Fruit fly (Drosophila melanogaster) whole organism, embryonic: Measurements from ENCODE around the gene CG10793.

Experiments
- Asciz ChIP-seq: fragments of 200-800 bp; sonication (Bioruptor generic); optimal IDR thresholded peaks from 2 replicates; lab custom pipeline; 2017; ENCODE audit warnings: missing biosample characterization, mild to moderate bottlenecking, missing genetic modification characterization, missing genetic modification reagents
- Atf6 ChIP-seq: fragments of 200-800 bp; sonication (Bioruptor generic); IDR thresholded peaks from 2 replicates; pipeline ENCODE4 v1.3.6; 2022; ENCODE audit warnings: missing biosample characterization, missing genetic modification characterization
- Bteb2 ChIP-seq: fragments of 200-800 bp; sonication (Bioruptor generic); optimal IDR thresholded peaks from 2 replicates; lab custom pipeline; 2016; ENCODE audit warnings: missing biosample characterization, missing genetic modification characterization
- CG10267 ChIP-seq: fragments of 200-800 bp; sonication (Bioruptor generic); optimal IDR thresholded peaks from 2 replicates; lab custom pipeline; 2018; ENCODE audit warnings: missing biosample characterization, mild to moderate bottlenecking, missing genetic modification characterization, moderate library complexity
- CG10431 ChIP-seq: fragments of 200-800 bp; sonication (Bioruptor generic); optimal IDR thresholded peaks from 3 replicates; lab custom pipeline; 2018; ENCODE audit warnings: missing biosample characterization, mild to moderate bottlenecking, missing genetic modification characterization
- CG10462 ChIP-seq: fragments of 200-800 bp; sonication (Bioruptor generic); optimal IDR thresholded peaks from 2 replicates; lab custom pipeline; 2016; ENCODE audit warnings: missing biosample characterization, missing genetic modification characterization
- CG10979 ChIP-seq: fragments of 200-800 bp; sonication (Bioruptor generic); optimal IDR thresholded peaks from 2 replicates; lab custom pipeline; 2018; ENCODE audit warnings: missing biosample characterization, mild to moderate bottlenecking, missing genetic modification characterization, moderate library complexity
- CG11695 ChIP-seq: fragments of 200-800 bp; sonication (Bioruptor generic); IDR thresholded peaks from 3 replicates; pipeline ENCODE4 v1.3.6; 2022; ENCODE audit warnings: missing biosample characterization, missing genetic modification characterization
- CG13296 ChIP-seq: fragments of 200-800 bp; sonication (Bioruptor generic); optimal IDR thresholded peaks from 3 replicates; lab custom pipeline; 2018; ENCODE audit warnings: missing biosample characterization, mild to moderate bottlenecking, missing genetic modification characterization
- CG13775 ChIP-seq: fragments of 200-800 bp; sonication (Bioruptor generic); optimal IDR thresholded peaks from 3 replicates; lab custom pipeline; 2017; ENCODE audit warnings: missing biosample characterization, mild to moderate bottlenecking, missing genetic modification characterization
- CG1529 ChIP-seq: fragments of 200-800 bp; sonication (Bioruptor generic); optimal IDR thresholded peaks from 3 replicates; lab custom pipeline; 2018; ENCODE audit warnings: missing biosample characterization, missing genetic modification characterization
- CG1647 ChIP-seq: fragments of 200-800 bp; sonication (Bioruptor generic); optimal IDR thresholded peaks from 3 replicates; lab custom pipeline; 2016; ENCODE audit warnings: missing biosample characterization, missing genetic modification characterization
- CG2202 ChIP-seq: fragments of 200-800 bp; sonication (Bioruptor generic); optimal IDR thresholded peaks from 2 replicates; lab custom pipeline; 2018; ENCODE audit warnings: missing biosample characterization, mild to moderate bottlenecking, missing genetic modification characterization
- CG2678 ChIP-seq: fragments of 200-800 bp; sonication (Bioruptor generic); optimal IDR thresholded peaks from 3 replicates; lab custom pipeline; 2019; ENCODE audit warnings: missing biosample characterization, mild to moderate bottlenecking, missing genetic modification characterization, moderate library complexity
- CG33213 ChIP-seq: fragments of 200-800 bp; sonication (Bioruptor generic); optimal IDR thresholded peaks from 3 replicates; lab custom pipeline; 2016; ENCODE audit warnings: missing biosample characterization, missing genetic modification characterization
- CG3838 ChIP-seq: fragments of 200-800 bp; sonication (Bioruptor generic); optimal IDR thresholded peaks from 3 replicates; lab custom pipeline; 2016; ENCODE audit warnings: missing biosample characterization, missing genetic modification characterization
- CG4282 ChIP-seq: fragments of 200-800 bp; sonication (Bioruptor generic); optimal IDR thresholded peaks from 2 replicates; lab custom pipeline; 2016; ENCODE audit warnings: missing biosample characterization, missing genetic modification characterization
- CG6854 ChIP-seq: fragments of 200-800 bp; sonication (Bioruptor generic); optimal IDR thresholded peaks from 3 replicates; lab custom pipeline; 2017; ENCODE audit warnings: missing biosample characterization, mild to moderate bottlenecking, missing genetic modification characterization
- CG7556 ChIP-seq: fragments of 200-800 bp; sonication (Bioruptor generic); optimal IDR thresholded peaks from 2 replicates; lab custom pipeline; 2017; ENCODE audit warnings: missing biosample characterization, mild to moderate bottlenecking, missing genetic modification characterization
- CG7745 ChIP-seq: fragments of 200-800 bp; sonication (Bioruptor generic); optimal IDR thresholded peaks from 2 replicates; lab custom pipeline; 2018; ENCODE audit warnings: missing biosample characterization, mild to moderate bottlenecking, missing genetic modification characterization, moderate library complexity
- Camta ChIP-seq: fragments of 200-800 bp; sonication (Bioruptor generic); optimal IDR thresholded peaks from 2 replicates; lab custom pipeline; 2016; ENCODE audit warnings: missing biosample characterization, missing genetic modification characterization
- D19B ChIP-seq: fragments of 200-800 bp; sonication (Bioruptor generic); optimal IDR thresholded peaks from 2 replicates; lab custom pipeline; 2017; ENCODE audit warnings: missing biosample characterization, mild to moderate bottlenecking, missing genetic modification characterization
- Dek ChIP-seq: fragments of 200-800 bp; sonication (Bioruptor generic); optimal IDR thresholded peaks from 3 replicates; lab custom pipeline; 2019; ENCODE audit warnings: missing biosample characterization, mild to moderate bottlenecking, missing genetic modification characterization, moderate library complexity
- Drgx ChIP-seq: fragments of 200-800 bp; sonication (Bioruptor generic); IDR thresholded peaks from 2 replicates; pipeline ENCODE4 v1.3.6; 2022; ENCODE audit warnings: missing biosample characterization, missing genetic modification characterization
- Fer1 ChIP-seq: fragments of 200-800 bp; sonication (Bioruptor generic); optimal IDR thresholded peaks from 2 replicates; lab custom pipeline; 2017; ENCODE audit warnings: missing biosample characterization, mild to moderate bottlenecking, missing genetic modification characterization
- GATAe ChIP-seq: fragments of 200-800 bp; sonication (Bioruptor generic); conservative IDR thresholded peaks from 2 replicates; pipeline ENCODE4 v1.3.6; 2022; ENCODE audit warnings: missing biosample characterization, missing genetic modification characterization
- Hand ChIP-seq: fragments of 200-800 bp; sonication (Bioruptor generic); optimal IDR thresholded peaks from 2 replicates; lab custom pipeline; 2017; ENCODE audit warnings: mild to moderate bottlenecking, missing biosample characterization, missing genetic modification reagents, missing genetic modification characterization
- HmgD ChIP-seq: fragments of 200-800 bp; sonication (Bioruptor generic); optimal IDR thresholded peaks from 3 replicates; lab custom pipeline; 2016; ENCODE audit warnings: missing biosample characterization, missing genetic modification characterization
- Hsf ChIP-seq: fragments of 200-800 bp; sonication (Bioruptor generic); optimal IDR thresholded peaks from 3 replicates; lab custom pipeline; 2016; ENCODE audit warnings: missing biosample characterization, missing genetic modification characterization
- Med ChIP-seq: fragments of 200-800 bp; sonication (Bioruptor generic); peaks from one replicate; lab custom pipeline; 2016; ENCODE audit warnings: missing biosample characterization, missing genetic modification characterization, mild to moderate bottlenecking, inconsistent platforms, moderate library complexity
- Oaz ChIP-seq: fragments of 200-800 bp; sonication (Bioruptor generic); IDR thresholded peaks from 2 replicates; pipeline ENCODE4 v1.3.6; 2022; ENCODE audit warnings: missing biosample characterization, missing genetic modification characterization
- Spps ChIP-seq: fragments of 200-800 bp; sonication (Bioruptor generic); optimal IDR thresholded peaks from 2 replicates; lab custom pipeline; 2018; ENCODE audit warnings: missing biosample characterization, mild to moderate bottlenecking, missing genetic modification characterization
- Sry-β ChIP-seq: fragments of 200-800 bp; sonication (Bioruptor generic); optimal IDR thresholded peaks from 2 replicates; lab custom pipeline; 2018; ENCODE audit warnings: missing biosample characterization, mild to moderate bottlenecking, missing genetic modification characterization, moderate library complexity
- Xbp1 ChIP-seq: fragments of 200-800 bp; sonication (Bioruptor generic); optimal IDR thresholded peaks from 3 replicates; lab custom pipeline; 2016; ENCODE audit warnings: missing biosample characterization, mild to moderate bottlenecking, missing genetic modification characterization
- ara ChIP-seq: fragments of 200-800 bp; sonication (Bioruptor generic); IDR thresholded peaks from 2 replicates; pipeline ENCODE4 v1.3.6; 2022; ENCODE audit warnings: missing biosample characterization, missing genetic modification characterization
- cad ChIP-seq: fragments of >200 bp; optimal IDR thresholded peaks from 2 replicates; lab custom pipeline; 2017; ENCODE audit warnings: missing biosample characterization, missing genetic modification characterization
- fd3F ChIP-seq: fragments of 200-800 bp; sonication (Bioruptor generic); optimal IDR thresholded peaks from 2 replicates; lab custom pipeline; 2018; ENCODE audit warnings: missing biosample characterization, mild to moderate bottlenecking, missing genetic modification characterization, moderate library complexity
- fd96Cb ChIP-seq: fragments of 200-800 bp; sonication (Bioruptor generic); optimal IDR thresholded peaks from 2 replicates; lab custom pipeline; 2018; ENCODE audit warnings: missing biosample characterization, mild to moderate bottlenecking, missing genetic modification characterization, moderate library complexity
- hbn ChIP-seq: fragments of 200-800 bp; sonication (Bioruptor generic); IDR thresholded peaks from 2 replicates; pipeline ENCODE4 v1.3.6; 2022; ENCODE audit warnings: missing biosample characterization, missing genetic modification characterization; ENCODE audit not compliant: partially characterized antibody
- insv ChIP-seq, 2 experiments: fragments of 200-800 bp; sonication (Bioruptor generic); optimal IDR thresholded peaks; 3 replicates each; lab custom pipeline; 2016 to 2018; ENCODE audit warnings: missing biosample characterization in 2 of 2, missing genetic modification characterization in 2 of 2
- kay ChIP-seq: fragments of 200-800 bp; sonication (Bioruptor generic); optimal IDR thresholded peaks from 2 replicates; lab custom pipeline; 2016; ENCODE audit warnings: missing biosample characterization, missing genetic modification characterization
- lmd ChIP-seq: fragments of 200-800 bp; sonication (Bioruptor generic); IDR thresholded peaks from 2 replicates; pipeline ENCODE4 v1.3.6; 2022; ENCODE audit warnings: missing biosample characterization, missing genetic modification characterization
- lola ChIP-seq, 3 experiments: fragments of >200 bp in 2 of 3; fragments of 200-800 bp in 1 of 3; sonication (Bioruptor generic) in 1 of 3; optimal IDR thresholded peaks; 2 replicates each; lab custom pipeline; 2017 to 2019; ENCODE audit warnings: missing biosample characterization in 3 of 3, missing genetic modification characterization in 3 of 3, mild to moderate bottlenecking in 1 of 3, moderate library complexity in 1 of 3
- pfk ChIP-seq: fragments of 200-800 bp; sonication (Bioruptor generic); optimal IDR thresholded peaks from 2 replicates; lab custom pipeline; 2018; ENCODE audit warnings: missing biosample characterization, mild to moderate bottlenecking, missing genetic modification characterization, moderate library complexity
- sc ChIP-seq, 3 experiments: fragments of >200 bp in 2 of 3; fragments of 200-800 bp in 1 of 3; sonication (Bioruptor generic) in 1 of 3; optimal IDR thresholded peaks; 2 replicates in 2 of 3; 3 replicates in 1 of 3; lab custom pipeline; 2017; ENCODE audit warnings: mild to moderate bottlenecking in 1 of 3, missing biosample characterization in 1 of 3, missing genetic modification characterization in 1 of 3, missing genetic modification reagents in 1 of 3
- slbo ChIP-seq: fragments of 200-800 bp; sonication (Bioruptor generic); IDR thresholded peaks from 2 replicates; pipeline ENCODE4 v1.3.6; 2022; ENCODE audit warnings: missing biosample characterization, missing genetic modification characterization
- sqz ChIP-seq: fragments of 200-800 bp; sonication (Bioruptor generic); optimal IDR thresholded peaks from 3 replicates; lab custom pipeline; 2018; ENCODE audit warnings: missing biosample characterization, mild to moderate bottlenecking, missing genetic modification characterization
- stc ChIP-seq: fragments of 200-800 bp; sonication (Bioruptor generic); IDR thresholded peaks from 2 replicates; pipeline ENCODE4 v1.3.6; 2022; ENCODE audit warnings: missing biosample characterization, missing genetic modification characterization
- tll ChIP-seq, 2 experiments: fragments of 200-800 bp in 1 of 2; fragments of >200 bp in 1 of 2; sonication (Bioruptor generic) in 1 of 2; optimal IDR thresholded peaks; 2 replicates each; lab custom pipeline; 2017 to 2019; ENCODE audit warnings: missing biosample characterization in 2 of 2, missing genetic modification characterization in 2 of 2, mild to moderate bottlenecking in 1 of 2, moderate library complexity in 1 of 2
- unpg ChIP-seq: fragments of 200-800 bp; sonication (Bioruptor generic); optimal IDR thresholded peaks from 3 replicates; lab custom pipeline; 2018; ENCODE audit warnings: missing biosample characterization, mild to moderate bottlenecking, missing genetic modification characterization, moderate library complexity
- wek ChIP-seq: fragments of 200-800 bp; sonication (Bioruptor generic); optimal IDR thresholded peaks from 3 replicates; lab custom pipeline; 2018; ENCODE audit warnings: missing biosample characterization, mild to moderate bottlenecking, missing genetic modification characterization, moderate library complexity

Gene CG10793

dm6 chrX:3354439-3354838, 38.2 kb upstream of the CG10793 start (continued):
- TF ChIP-seq tll (GFP tag; optimal IDR thresholded peaks at IDR 0.05; lab: Kevin White, UChicago) (peak in 1 of 2 experiments; percentile 11), CG11695 (no peak), wek (GFP tag; lab: Kevin White, UChicago) (no peak), CG33213 (GFP tag; lab: Kevin White, UChicago) (no peak), CG10431 (GFP tag; lab: Kevin White, UChicago) (no peak), Bteb2 (GFP tag; lab: Kevin White, UChicago) (no peak), unpg (GFP tag; lab: Kevin White, UChicago) (no peak), fd96Cb (tag; lab: Kevin White, UChicago) (no peak), Atf6 (GFP tag; lab: Robert Waterston, UW) (no peak), D19B (no peak), Hsf (GFP tag; lab: Kevin White, UChicago) (no peak), ara (GFP tag; lab: Robert Waterston, UW) (no peak), Camta (GFP tag; lab: Kevin White, UChicago) (no peak), hbn (GFP tag; lab: Robert Waterston, UW) (no peak), sc (optimal IDR thresholded peaks at IDR 0.05; lab: Kevin White, UChicago) (no peak), sc (GFP tag; optimal IDR thresholded peaks at IDR 0.05; lab: Kevin White, UChicago) (peak; percentile 12), CG7745 (peak; percentile 27), Med (GFP tag; lab: Kevin White, UChicago) (peak; percentile 10), slbo (no peak), CG10267 (tag; lab: Kevin White, UChicago) (no peak), CG2678 (tag; lab: Kevin White, UChicago) (no peak), lmd (GFP tag; lab: Robert Waterston, UW) (no peak), Xbp1 (GFP tag; lab: Kevin White, UChicago) (no peak), Oaz (GFP tag; lab: Robert Waterston, UW) (no peak), CG7556 (no peak), Fer1 (GFP tag; lab: Kevin White, UChicago) (no peak), CG3838 (GFP tag; lab: Kevin White, UChicago) (no peak), Spps (tag; lab: Kevin White, UChicago) (no peak), CG1647 (GFP tag; lab: Kevin White, UChicago) (no peak), CG13296 (no peak), sqz (GFP tag; lab: Kevin White, UChicago) (peak; percentile 30), CG10462 (GFP tag; lab: Kevin White, UChicago) (no peak), stc (GFP tag; lab: Robert Waterston, UW) (no peak), CG1529 (GFP tag; lab: Kevin White, UChicago) (peak; percentile 6), CG2202 (tag; lab: Kevin White, UChicago) (peak; percentile 23), cad (GFP tag; lab: Kevin White, UChicago) (no peak), kay (GFP tag; lab: Kevin White, UChicago) (no peak), GATAe (no peak), Dek (tag; lab: Kevin White, UChicago) (no peak), Sry-β (no peak), CG6854 (no peak), lola (GFP tag; optimal IDR thresholded peaks at IDR 0.05; lab: Kevin White, UChicago) (peak in 1 of 3 experiments; percentile 2), Drgx (GFP tag; lab: Robert Waterston, UW) (no peak), Hand (GFP tag; lab: Kevin White, UChicago) (no peak), Asciz (GFP tag; lab: Kevin White, UChicago) (no peak), insv (GFP tag; optimal IDR thresholded peaks at IDR 0.05; lab: Kevin White, UChicago) (no peak), fd3F (no peak), HmgD (GFP tag; lab: Kevin White, UChicago) (no peak), CG10979 (tag; lab: Kevin White, UChicago) (no peak), CG4282 (GFP tag; lab: Kevin White, UChicago) (no peak), pfk (GFP tag; lab: Kevin White, UChicago) (no peak), CG13775 (GFP tag; lab: Kevin White, UChicago) (no peak)
